Worm (Caenorhabditis elegans) whole organism, early embryonic: ENCODE results near the gene lin-24.

Experiments used
- ama-1 ChIP-seq: fragments of 150-350 bp; optimal IDR thresholded peaks from 2 replicates; lab custom pipeline; 2014
- flt-1 ChIP-seq: fragments of 200-800 bp; sonication (Bioruptor generic); IDR thresholded peaks from 2 replicates; pipeline ENCODE4 v1.3.6; 2022; ENCODE audit warnings: missing genetic modification characterization, missing compliant biosample characterization
- hmbx-1 ChIP-seq: sonication (generic microtip); optimal IDR thresholded peaks from 2 replicates; lab custom pipeline; 2016; ENCODE audit warnings: mild to moderate bottlenecking, missing genetic modification characterization, missing compliant biosample characterization
- hnd-1 ChIP-seq: sonication (generic microtip); optimal IDR thresholded peaks from 2 replicates; lab custom pipeline; 2016; ENCODE audit warnings: missing genetic modification characterization, missing compliant biosample characterization

DNA sequence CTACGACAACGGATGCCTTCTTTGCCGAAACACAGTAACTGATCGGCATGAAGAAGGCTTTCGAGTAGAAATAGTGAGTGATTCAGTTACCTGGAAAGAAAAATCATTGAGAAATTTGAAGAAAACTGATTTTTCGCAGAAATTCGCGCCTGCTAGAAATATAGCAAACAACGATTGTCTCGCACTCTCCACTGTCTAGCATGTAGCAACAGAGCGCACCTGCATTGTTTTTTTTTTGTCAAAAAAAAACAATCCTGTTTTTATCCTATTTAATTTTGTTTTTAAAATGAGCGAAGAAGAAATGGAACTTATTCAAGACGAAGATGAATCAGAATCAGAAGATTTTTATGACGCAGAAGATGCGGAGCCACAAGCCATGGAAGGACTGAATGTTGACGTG, 8.2 kb upstream of the lin-24 start, which contains the start of the genes ddb-1 and M18.6:
- TF ChIP-seq ama-1 (no peak), hnd-1 (tag; lab: Kevin White, UChicago) (no peak), hmbx-1 (tag; lab: Kevin White, UChicago) (no peak), flt-1 (no peak)
